Fruit fly (Drosophila melanogaster) whole organism, embryonic: ENCODE measurements around the gene CG3815.

ENCODE experiments used
- CG10543 ChIP-seq: fragments of 200-800 bp; sonication (Bioruptor generic); optimal IDR thresholded peaks from 3 replicates; lab custom pipeline; 2017; ENCODE audit warnings: missing biosample characterization, mild to moderate bottlenecking, missing genetic modification characterization, moderate library complexity
- CG10979 ChIP-seq: fragments of 200-800 bp; sonication (Bioruptor generic); optimal IDR thresholded peaks from 2 replicates; lab custom pipeline; 2018; ENCODE audit warnings: missing biosample characterization, mild to moderate bottlenecking, missing genetic modification characterization, moderate library complexity
- CG11085 ChIP-seq: fragments of 200-800 bp; sonication (Bioruptor generic); IDR thresholded peaks from 2 replicates; pipeline ENCODE4 v1.3.6; 2022; ENCODE audit warnings: missing biosample characterization, missing genetic modification characterization
- CG11093 ChIP-seq: fragments of 200-800 bp; sonication (Bioruptor generic); IDR thresholded peaks from 3 replicates; pipeline ENCODE4 v1.3.6; 2022; ENCODE audit warnings: missing biosample characterization, missing genetic modification characterization
- CG11696 ChIP-seq: fragments of 200-800 bp; sonication (Bioruptor generic); IDR thresholded peaks from 2 replicates; pipeline ENCODE4 v1.3.6; 2022; ENCODE audit warnings: missing biosample characterization, missing genetic modification characterization
- CG13296 ChIP-seq: fragments of 200-800 bp; sonication (Bioruptor generic); optimal IDR thresholded peaks from 3 replicates; lab custom pipeline; 2018; ENCODE audit warnings: missing biosample characterization, mild to moderate bottlenecking, missing genetic modification characterization
- CG14667 ChIP-seq: fragments of 200-800 bp; sonication (Bioruptor generic); IDR thresholded peaks from 2 replicates; pipeline ENCODE4 v1.3.6; 2022; ENCODE audit warnings: missing biosample characterization, missing genetic modification characterization
- CG14965 ChIP-seq: fragments of 200-800 bp; sonication (Bioruptor generic); optimal IDR thresholded peaks from 2 replicates; lab custom pipeline; 2016; ENCODE audit warnings: missing biosample characterization, missing genetic modification characterization, borderline replicate concordance
- CG16779 ChIP-seq: fragments of 200-800 bp; sonication (Bioruptor generic); IDR thresholded peaks from 2 replicates; pipeline ENCODE4 v1.3.6; 2022; ENCODE audit warnings: missing biosample characterization, missing genetic modification characterization
- CG16815 ChIP-seq: fragments of 200-800 bp; sonication (Bioruptor generic); optimal IDR thresholded peaks from 3 replicates; lab custom pipeline; 2017; ENCODE audit warnings: missing biosample characterization, mild to moderate bottlenecking, missing genetic modification characterization
- CG17359 ChIP-seq: fragments of 200-800 bp; sonication (Bioruptor generic); optimal IDR thresholded peaks from 3 replicates; lab custom pipeline; 2018; ENCODE audit warnings: missing biosample characterization, mild to moderate bottlenecking, missing genetic modification characterization, moderate library complexity
- CG17385 ChIP-seq: fragments of 200-800 bp; sonication (Bioruptor generic); optimal IDR thresholded peaks from 3 replicates; lab custom pipeline; 2018; ENCODE audit warnings: missing biosample characterization, mild to moderate bottlenecking, missing genetic modification characterization
- CG1792 ChIP-seq: fragments of 200-800 bp; sonication (Bioruptor generic); optimal IDR thresholded peaks from 2 replicates; lab custom pipeline; 2016; ENCODE audit warnings: missing biosample characterization, missing genetic modification characterization
- CG18262 ChIP-seq: fragments of 200-800 bp; optimal IDR thresholded peaks from 3 replicates; lab custom pipeline; 2019; ENCODE audit warnings: missing biosample characterization, mild to moderate bottlenecking, missing genetic modification characterization, moderate library complexity
- CG18764 ChIP-seq: fragments of 200-800 bp; sonication (Bioruptor generic); optimal IDR thresholded peaks from 3 replicates; lab custom pipeline; 2016; ENCODE audit warnings: missing biosample characterization, missing genetic modification characterization
- CG2202 ChIP-seq: fragments of 200-800 bp; sonication (Bioruptor generic); optimal IDR thresholded peaks from 2 replicates; lab custom pipeline; 2018; ENCODE audit warnings: missing biosample characterization, mild to moderate bottlenecking, missing genetic modification characterization
- CG31224 ChIP-seq: fragments of 200-800 bp; sonication (Bioruptor generic); IDR thresholded peaks from 2 replicates; pipeline ENCODE4 v1.3.6; 2022; ENCODE audit warnings: missing biosample characterization, missing genetic modification characterization
- CG34376 ChIP-seq: fragments of 200-800 bp; sonication (Bioruptor generic); optimal IDR thresholded peaks from 2 replicates; lab custom pipeline; 2018; ENCODE audit warnings: missing biosample characterization, mild to moderate bottlenecking, missing genetic modification characterization
- CG42726 ChIP-seq: fragments of 200-800 bp; sonication (Bioruptor generic); IDR thresholded peaks from 2 replicates; pipeline ENCODE4 v1.3.6; 2022; ENCODE audit warnings: missing biosample characterization, missing genetic modification characterization; ENCODE audit not compliant: partially characterized antibody
- CG6654 ChIP-seq: fragments of 200-800 bp; sonication (Bioruptor generic); optimal IDR thresholded peaks from 2 replicates; lab custom pipeline; 2017; ENCODE audit warnings: missing biosample characterization, mild to moderate bottlenecking, missing genetic modification characterization
- CG7372 ChIP-seq: fragments of 200-800 bp; sonication (Bioruptor generic); IDR thresholded peaks from 2 replicates; pipeline ENCODE4 v1.3.6; 2022; ENCODE audit warnings: missing biosample characterization, missing genetic modification characterization
- CG7839 ChIP-seq: fragments of 200-800 bp; sonication (Bioruptor generic); optimal IDR thresholded peaks from 3 replicates; lab custom pipeline; 2018; ENCODE audit warnings: missing biosample characterization, mild to moderate bottlenecking, missing genetic modification characterization, moderate library complexity
- CG7963 ChIP-seq: fragments of 200-800 bp; sonication (Bioruptor generic); IDR thresholded peaks from 3 replicates; pipeline ENCODE4 v1.3.6; 2022; ENCODE audit warnings: missing biosample characterization, missing genetic modification characterization; ENCODE audit not compliant: partially characterized antibody
- D19A ChIP-seq: fragments of 200-800 bp; optimal IDR thresholded peaks from 3 replicates; lab custom pipeline; 2019; ENCODE audit warnings: missing biosample characterization, mild to moderate bottlenecking, missing genetic modification characterization, moderate library complexity
- Dip2 ChIP-seq: fragments of 200-800 bp; sonication (Bioruptor generic); IDR thresholded peaks from 2 replicates; pipeline ENCODE4 v1.3.6; 2022; ENCODE audit warnings: missing biosample characterization, missing genetic modification characterization
- Doc2 ChIP-seq: fragments of 200-800 bp; sonication (Bioruptor generic); IDR thresholded peaks from 2 replicates; pipeline ENCODE4 v1.3.6; 2022; ENCODE audit warnings: missing biosample characterization, missing genetic modification characterization
- Doc3 ChIP-seq: fragments of 200-800 bp; sonication (Bioruptor generic); IDR thresholded peaks from 3 replicates; pipeline ENCODE4 v1.3.6; 2022; ENCODE audit warnings: missing biosample characterization, missing genetic modification characterization; ENCODE audit not compliant: partially characterized antibody
- Dref ChIP-seq: fragments of 200-800 bp; sonication (Bioruptor generic); IDR thresholded peaks from 2 replicates; pipeline ENCODE4 v1.3.6; 2022; ENCODE audit warnings: missing biosample characterization, missing genetic modification characterization
- E2f1 ChIP-seq: fragments of 200-800 bp; sonication (Bioruptor generic); IDR thresholded peaks from 2 replicates; pipeline ENCODE4 v1.3.6; 2022; ENCODE audit warnings: missing biosample characterization, missing genetic modification characterization
- Hr3 ChIP-seq: fragments of 200-800 bp; sonication (Bioruptor generic); optimal IDR thresholded peaks from 3 replicates; lab custom pipeline; 2016; ENCODE audit warnings: missing biosample characterization, missing genetic modification characterization
- MESR4 ChIP-seq: fragments of 200-800 bp; sonication (Bioruptor generic); optimal IDR thresholded peaks from 2 replicates; lab custom pipeline; 2018; ENCODE audit warnings: missing biosample characterization, mild to moderate bottlenecking, missing genetic modification characterization, moderate library complexity
- Med ChIP-seq: fragments of 200-800 bp; sonication (Bioruptor generic); peaks from one replicate; lab custom pipeline; 2016; ENCODE audit warnings: missing biosample characterization, missing genetic modification characterization, mild to moderate bottlenecking, inconsistent platforms, moderate library complexity
- NFAT ChIP-seq: fragments of 200-800 bp; sonication (Bioruptor generic); IDR thresholded peaks from 2 replicates; pipeline ENCODE4 v1.3.6; 2022; ENCODE audit warnings: missing biosample characterization, missing genetic modification characterization
- NK7.1 ChIP-seq: fragments of 200-800 bp; sonication (Bioruptor generic); optimal IDR thresholded peaks from 3 replicates; lab custom pipeline; 2016; ENCODE audit warnings: missing biosample characterization, missing genetic modification characterization
- Ptx1 ChIP-seq: fragments of 200-800 bp; sonication (Bioruptor generic); IDR thresholded peaks from 2 replicates; pipeline ENCODE4 v1.3.6; 2022; ENCODE audit warnings: missing biosample characterization, missing genetic modification characterization
- Sox102F ChIP-seq: fragments of 200-800 bp; sonication (Bioruptor generic); optimal IDR thresholded peaks from 2 replicates; lab custom pipeline; 2018; ENCODE audit warnings: missing biosample characterization, mild to moderate bottlenecking, missing genetic modification characterization, moderate library complexity
- chif ChIP-seq, 2 experiments: fragments of 200-800 bp; sonication (Bioruptor generic); optimal IDR thresholded peaks; 3 replicates each; lab custom pipeline; 2016; ENCODE audit warnings: missing biosample characterization in 2 of 2, missing genetic modification characterization in 2 of 2
- croc ChIP-seq: fragments of 200-800 bp; sonication (Bioruptor generic); conservative IDR thresholded peaks from 3 replicates; pipeline ENCODE4 v1.3.6; 2022; ENCODE audit warnings: missing biosample characterization, missing genetic modification characterization
- dimm ChIP-seq: fragments of 200-800 bp; sonication (Bioruptor generic); IDR thresholded peaks from 2 replicates; pipeline ENCODE4 v1.3.6; 2022; ENCODE audit warnings: missing biosample characterization, missing genetic modification characterization
- kay ChIP-seq: fragments of 200-800 bp; sonication (Bioruptor generic); optimal IDR thresholded peaks from 2 replicates; lab custom pipeline; 2016; ENCODE audit warnings: missing biosample characterization, missing genetic modification characterization
- klu ChIP-seq: fragments of 200-800 bp; sonication (Bioruptor generic); IDR thresholded peaks from 2 replicates; pipeline ENCODE4 v1.3.6; 2022; ENCODE audit warnings: missing biosample characterization, missing genetic modification characterization
- mam ChIP-seq: fragments of 200-800 bp; sonication (Bioruptor generic); optimal IDR thresholded peaks from 3 replicates; lab custom pipeline; 2016; ENCODE audit warnings: missing biosample characterization, missing genetic modification characterization
- pb ChIP-seq: fragments of 200-800 bp; sonication (Bioruptor generic); optimal IDR thresholded peaks from 3 replicates; lab custom pipeline; 2016; ENCODE audit warnings: missing biosample characterization, missing genetic modification characterization
- pfk ChIP-seq: fragments of 200-800 bp; sonication (Bioruptor generic); optimal IDR thresholded peaks from 2 replicates; lab custom pipeline; 2018; ENCODE audit warnings: missing biosample characterization, mild to moderate bottlenecking, missing genetic modification characterization, moderate library complexity
- pzg ChIP-seq: fragments of 200-800 bp; sonication (Bioruptor generic); optimal IDR thresholded peaks from 3 replicates; lab custom pipeline; 2018; ENCODE audit warnings: missing biosample characterization, mild to moderate bottlenecking, missing genetic modification characterization, moderate library complexity
- sd ChIP-seq: fragments of 200-800 bp; sonication (Bioruptor generic); optimal IDR thresholded peaks from 3 replicates; lab custom pipeline; 2018; ENCODE audit warnings: missing biosample characterization, mild to moderate bottlenecking, missing genetic modification characterization, moderate library complexity
- slp2 ChIP-seq: fragments of 200-800 bp; sonication (Bioruptor generic); optimal IDR thresholded peaks from 2 replicates; lab custom pipeline; 2016; ENCODE audit warnings: missing biosample characterization, missing genetic modification characterization
- sr ChIP-seq: fragments of 200-800 bp; sonication (Bioruptor generic); IDR thresholded peaks from 3 replicates; pipeline ENCODE4 v1.3.6; 2022; ENCODE audit warnings: missing biosample characterization, missing genetic modification characterization
- trem ChIP-seq: fragments of 200-800 bp; optimal IDR thresholded peaks from 3 replicates; lab custom pipeline; 2019; ENCODE audit warnings: missing biosample characterization, mild to moderate bottlenecking, missing genetic modification characterization, moderate library complexity
- unc-4 ChIP-seq: fragments of 200-800 bp; sonication (Bioruptor generic); IDR thresholded peaks from 2 replicates; pipeline ENCODE4 v1.3.6; 2022; ENCODE audit warnings: missing biosample characterization, missing genetic modification characterization; ENCODE audit not compliant: partially characterized antibody

Gene CG3815

DNA sequence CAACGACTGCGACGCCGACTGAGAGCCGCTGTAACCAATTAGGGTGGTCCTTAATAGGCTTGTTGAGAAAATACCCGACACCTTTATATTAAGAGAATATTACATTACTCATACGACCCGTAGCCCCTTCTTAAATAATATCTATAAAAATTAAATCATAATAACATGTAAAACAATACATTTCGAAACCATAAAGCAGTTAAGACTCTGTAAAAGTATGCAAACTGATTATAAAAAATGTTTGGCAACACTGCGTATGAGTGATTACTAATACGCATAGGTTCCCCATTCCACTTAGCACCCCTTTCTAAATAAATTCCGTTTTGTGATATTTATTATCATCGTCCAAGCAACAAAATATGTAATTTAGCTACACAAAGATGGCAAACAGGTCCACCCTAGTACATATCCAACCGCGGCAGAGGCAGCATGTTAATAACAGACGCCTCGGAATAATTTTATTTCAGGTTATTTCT, 45.4 kb downstream of the CG3815 start (continued):
- TF ChIP-seq dimm (GFP tag; lab: Robert Waterston, UW) (0 out of 2 replicates have a peak, but pooled peaks have one; percentile 16), D19A (peak; percentile 70), CG11093 (GFP tag; lab: Robert Waterston, UW) (no peak), CG18262 (tag; lab: Kevin White, UChicago) (peak; percentile 82), CG17385 (GFP tag; lab: Kevin White, UChicago) (peak; percentile 65), Ptx1 (GFP tag; lab: Robert Waterston, UW) (peak; percentile 67), klu (GFP tag; lab: Robert Waterston, UW) (peak; percentile 40; the same call in 1 of the 2 replicates), Med (peak; percentile 81), CG10979 (tag; lab: Kevin White, UChicago) (peak; percentile 83), Dip2 (GFP tag; lab: Robert Waterston, UW) (no peak), Hr3 (GFP tag; lab: Kevin White, UChicago) (peak; percentile 34), Dref (GFP tag; lab: Robert Waterston, UW) (no peak), sr (no peak), pzg (GFP tag; lab: Kevin White, UChicago) (no peak), CG11696 (peak; percentile 34; the same call in 1 of the 2 replicates), mam (GFP tag; lab: Kevin White, UChicago) (peak; percentile 47), CG7963 (GFP tag; lab: Robert Waterston, UW) (no peak), CG11085 (GFP tag; lab: Robert Waterston, UW) (peak; percentile 51; the same call in 1 of the 2 replicates), E2f1 (GFP tag; lab: Robert Waterston, UW) (peak; percentile 26; the same call in 1 of the 2 replicates), CG6654 (GFP tag; lab: Kevin White, UChicago) (peak; percentile 59), CG18764 (GFP tag; lab: Kevin White, UChicago) (peak; percentile 38), trem (tag; lab: Kevin White, UChicago) (peak; percentile 55), CG14965 (GFP tag; lab: Kevin White, UChicago) (no peak), chif (GFP tag; optimal IDR thresholded peaks at IDR 0.05; lab: Kevin White, UChicago) (peak in 1 of 2 experiments; percentile 3), CG16779 (GFP tag; lab: Robert Waterston, UW) (no peak), CG13296 (peak; percentile 83), slp2 (GFP tag; lab: Kevin White, UChicago) (peak; percentile 1), CG17359 (peak; percentile 68), Doc3 (GFP tag; lab: Robert Waterston, UW) (no peak), unc-4 (GFP tag; lab: Robert Waterston, UW) (no peak), pfk (GFP tag; lab: Kevin White, UChicago) (no peak), MESR4 (GFP tag; lab: Kevin White, UChicago) (no peak), NFAT (GFP tag; lab: Robert Waterston, UW) (no peak), CG2202 (peak; percentile 28), CG42726 (GFP tag; lab: Robert Waterston, UW) (no peak), CG1792 (GFP tag; lab: Kevin White, UChicago) (no peak), sd (tag; lab: Kevin White, UChicago) (no peak), CG7839 (tag; lab: Kevin White, UChicago) (peak; percentile 85), pb (GFP tag; lab: Kevin White, UChicago) (no peak), CG7372 (GFP tag; lab: Robert Waterston, UW) (peak; percentile 82), croc (GFP tag; lab: Robert Waterston, UW) (peak; percentile 35; the same call in 1 of the 3 replicates), CG10543 (GFP tag; lab: Kevin White, UChicago) (peak; percentile 80), NK7.1 (GFP tag; lab: Kevin White, UChicago) (no peak), CG31224 (peak; percentile 49; the same call in 1 of the 2 replicates), CG14667 (0 out of 2 replicates have a peak, but pooled peaks have one; percentile 27), kay (GFP tag; lab: Kevin White, UChicago) (no peak), Sox102F (peak; percentile 71), CG34376 (GFP tag; lab: Kevin White, UChicago) (peak; percentile 64), Doc2 (GFP tag; lab: Robert Waterston, UW) (no peak), CG16815 (peak; percentile 43)
